Fruit fly (Drosophila melanogaster): ENCODE data around the gene CG13737.

Gene CG13737

dm6 chr3L:13922023-13922652 is 43.3 kb downstream of the CG13737 start (continued):
- TF ChIP-seq CG15011 (GFP tag; optimal IDR thresholded peaks at IDR 0.05) (no peak), croc (GFP tag; conservative IDR thresholded peaks at IDR 0.05) (no peak; the same call in 1 of the 3 replicates), Hey (tag; optimal IDR thresholded peaks at IDR 0.05) (no peak), CkIIα-i1 (GFP tag; IDR thresholded peaks at IDR 0.05) (no peak), CG2116 (GFP tag; optimal IDR thresholded peaks at IDR 0.05) (no peak), CG13287 (GFP tag; IDR thresholded peaks at IDR 0.05; ENCODE audit: partially characterized antibody) (no peak), zen2 (GFP tag; IDR thresholded peaks at IDR 0.05; ENCODE audit: partially characterized antibody) (no peak), odd (GFP tag; optimal IDR thresholded peaks at IDR 0.05) (no peak), nerfin-2 (GFP tag; IDR thresholded peaks at IDR 0.05; ENCODE audit: partially characterized antibody) (no peak), CG10267 (tag; optimal IDR thresholded peaks at IDR 0.05) (peak; percentile 19), Med (GFP tag) (peak; percentile 85), lilli (GFP tag; optimal IDR thresholded peaks at IDR 0.05) (peak; percentile 70), CG2875 (GFP tag; optimal IDR thresholded peaks at IDR 0.05) (no peak), gcm (GFP tag; optimal IDR thresholded peaks at IDR 0.05) (peak; percentile 11), Fer2 (tag; optimal IDR thresholded peaks at IDR 0.05) (no peak), CG6175 (GFP tag; IDR thresholded peaks at IDR 0.05) (no peak), Mad (GFP tag; optimal IDR thresholded peaks at IDR 0.05) (no peak), slbo (GFP tag; IDR thresholded peaks at IDR 0.05) (peak; percentile 61; the same call in 1 of the 2 replicates), ken (GFP tag; IDR thresholded peaks at IDR 0.05) (no peak), sna (GFP tag; IDR thresholded peaks at IDR 0.05; ENCODE audit: partially characterized antibody) (no peak), MBD-R2 (GFP tag; IDR thresholded peaks at IDR 0.05) (0 out of 2 replicates have a peak, but pooled peaks have one; percentile 17), Scr (GFP tag; IDR thresholded peaks at IDR 0.05; ENCODE audit: partially characterized antibody) (no peak), danr (GFP tag; IDR thresholded peaks at IDR 0.05) (no peak), CG16815 (GFP tag; optimal IDR thresholded peaks at IDR 0.05) (peak; percentile 11), lbe (GFP tag; optimal IDR thresholded peaks at IDR 0.05) (no peak), CG9215 (GFP tag; IDR thresholded peaks at IDR 0.05) (no peak), Dek (tag; optimal IDR thresholded peaks at IDR 0.05) (peak; percentile 33), CG43689 (GFP tag; IDR thresholded peaks at IDR 0.05) (no peak), chn (GFP tag; optimal IDR thresholded peaks at IDR 0.05) (peak; percentile 56), Ets65A (GFP tag) (no peak), TFAM (GFP tag; optimal IDR thresholded peaks at IDR 0.05) (no peak), Fer3 (tag; optimal IDR thresholded peaks at IDR 0.05) (peak; percentile 51), CG18619 (GFP tag; optimal IDR thresholded peaks at IDR 0.05) (peak; percentile 48), Hr3 (GFP tag; optimal IDR thresholded peaks at IDR 0.05) (no peak), otp (GFP tag; IDR thresholded peaks at IDR 0.05) (no peak), CG15479 (GFP tag; optimal IDR thresholded peaks at IDR 0.05) (no peak), CG1024 (GFP tag; IDR thresholded peaks at IDR 0.05) (no peak), crc (GFP tag; optimal IDR thresholded peaks at IDR 0.05) (no peak), CG13775 (GFP tag; optimal IDR thresholded peaks at IDR 0.05) (peak; percentile 52), CG8388 (GFP tag; optimal IDR thresholded peaks at IDR 0.05) (peak; percentile 28), gfzf (GFP tag; optimal IDR thresholded peaks at IDR 0.05) (no peak), emc (GFP tag; optimal IDR thresholded peaks at IDR 0.05) (no peak), hb (GFP tag; IDR thresholded peaks at IDR 0.05; ENCODE audit: partially characterized antibody) (no peak), chm (GFP tag; IDR thresholded peaks at IDR 0.05) (peak; percentile 37; the same call in 1 of the 2 replicates), CG3995 (GFP tag; optimal IDR thresholded peaks at IDR 0.05) (peak; percentile 21), B-H1 (GFP tag; IDR thresholded peaks at IDR 0.05) (peak; percentile 29), Sox102F (GFP tag; optimal IDR thresholded peaks at IDR 0.05) (peak; percentile 47), oc (tag; optimal IDR thresholded peaks at IDR 0.05) (no peak), ranshi (GFP tag; IDR thresholded peaks at IDR 0.05) (0 out of 2 replicates have a peak, but pooled peaks have one; percentile 32), cad (GFP tag; optimal IDR thresholded peaks at IDR 0.05) (no peak)
